Worm (Caenorhabditis elegans) whole organism, L1 larva: ENCODE measurements around the gene Y19D2B.1.
"Not testable (repeated sequence)": the region's sequence is repeated elsewhere in the genome, so short reads cannot be mapped to it uniquely, and the experiment has no call there.

ENCODE experiments used
- C16A3.4 ChIP-seq: fragments of 150-350 bp; optimal IDR thresholded peaks from 2 replicates; lab custom pipeline; 2014; ENCODE audit warnings: missing biosample characterization, missing genetic modification characterization
- Y116A8C.19 ChIP-seq: sonication (generic microtip); optimal IDR thresholded peaks from 2 replicates; lab custom pipeline; 2016; ENCODE audit warnings: missing compliant biosample characterization, missing genetic modification characterization, borderline replicate concordance
- aly-2 ChIP-seq: fragments of 150-350 bp; optimal IDR thresholded peaks from 2 replicates; lab custom pipeline; 2014; ENCODE audit warnings: missing biosample characterization, missing genetic modification characterization
- ama-1 ChIP-seq: fragments of 150-350 bp; optimal IDR thresholded peaks from 2 replicates; lab custom pipeline; 2014
- blmp-1 ChIP-seq: fragments of 150-350 bp; optimal IDR thresholded peaks from 2 replicates; lab custom pipeline; 2014; ENCODE audit warnings: missing biosample characterization, missing genetic modification characterization
- dsc-1 ChIP-seq: sonication (generic microtip); optimal IDR thresholded peaks from 2 replicates; lab custom pipeline; 2016; ENCODE audit warnings: mild to moderate bottlenecking, missing genetic modification characterization, missing compliant biosample characterization
- efl-1 ChIP-seq, 4 experiments: fragments of 150-350 bp; optimal IDR thresholded peaks in 3 of 4; peaks in 1 of 4; 1 replicate in 1 of 4; 2 replicates in 3 of 4; lab custom pipeline; 2014; ENCODE audit warnings: missing biosample characterization in 2 of 4, missing genetic modification characterization in 2 of 4, missing genetic modification reagents in 2 of 4
- efl-3 ChIP-seq: fragments of 200-800 bp; sonication (Bioruptor generic); optimal IDR thresholded peaks from 2 replicates; lab custom pipeline; 2018; ENCODE audit warnings: mild to moderate bottlenecking, missing genetic modification characterization, missing compliant biosample characterization
- egl-13 ChIP-seq: sonication (generic microtip); optimal IDR thresholded peaks from 2 replicates; lab custom pipeline; 2016; ENCODE audit warnings: missing genotype, missing genetic modification reagents, missing genetic modification characterization, missing compliant biosample characterization
- elt-3 ChIP-seq, 6 experiments: fragments of 150-350 bp in 1 of 6; sonication (generic microtip); optimal IDR thresholded peaks; 2 replicates each; lab custom pipeline; 2017 to 2018; ENCODE audit warnings: missing biosample characterization in 6 of 6, missing genetic modification characterization in 6 of 6, inconsistent platforms in 1 of 6
- fkh-4 ChIP-seq: sonication (generic microtip); optimal IDR thresholded peaks from 2 replicates; lab custom pipeline; 2016; ENCODE audit warnings: missing compliant biosample characterization, missing genetic modification characterization, borderline replicate concordance
- fos-1 ChIP-seq: fragments of 150-350 bp; optimal IDR thresholded peaks from 2 replicates; lab custom pipeline; 2014; ENCODE audit warnings: missing biosample characterization, missing genetic modification characterization
- hlh-17 ChIP-seq: fragments of 200-800 bp; sonication (Bioruptor generic); optimal IDR thresholded peaks from 2 replicates; lab custom pipeline; 2018; ENCODE audit warnings: missing genetic modification characterization, mild to moderate bottlenecking, missing compliant biosample characterization, moderate library complexity, borderline replicate concordance
- hpl-2 ChIP-seq: fragments of 150-350 bp; optimal IDR thresholded peaks from 2 replicates; lab custom pipeline; 2014; ENCODE audit warnings: missing biosample characterization, missing genetic modification reagents, missing genetic modification characterization
- isw-1 ChIP-seq: fragments of 200-800 bp; sonication (Bioruptor generic); IDR thresholded peaks from 2 replicates; pipeline ENCODE4 v1.3.6; 2022; ENCODE audit warnings: missing genetic modification characterization, missing compliant biosample characterization
- lin-14 ChIP-seq: fragments of 200-800 bp; sonication (Bioruptor generic); optimal IDR thresholded peaks from 2 replicates; lab custom pipeline; 2018; ENCODE audit warnings: mild to moderate bottlenecking, missing genetic modification characterization, moderate library complexity, missing compliant biosample characterization
- lin-15B ChIP-seq: fragments of 150-350 bp; sonication (generic microtip); optimal IDR thresholded peaks from 3 replicates; lab custom pipeline; 2014; ENCODE audit warnings: missing biosample characterization, missing genetic modification characterization
- lin-35 ChIP-seq, 2 experiments: fragments of 150-350 bp; optimal IDR thresholded peaks; 2 replicates each; lab custom pipeline; 2014; ENCODE audit warnings: missing biosample characterization in 2 of 2, missing genetic modification characterization in 2 of 2, missing genetic modification reagents in 2 of 2
- lir-3 ChIP-seq: sonication (generic microtip); optimal IDR thresholded peaks from 2 replicates; lab custom pipeline; 2016; ENCODE audit warnings: mild to moderate bottlenecking, missing genetic modification characterization, moderate library complexity, missing compliant biosample characterization; ENCODE audit not compliant: poor library complexity
- lsy-2 ChIP-seq, 2 experiments: fragments of 150-350 bp; optimal IDR thresholded peaks; 2 replicates each; lab custom pipeline; 2014; ENCODE audit warnings: missing biosample characterization in 2 of 2, missing genetic modification characterization in 2 of 2
- mep-1 ChIP-seq: fragments of 150-350 bp; optimal IDR thresholded peaks from 2 replicates; lab custom pipeline; 2014; ENCODE audit warnings: missing biosample characterization, missing genetic modification characterization
- nhr-11 ChIP-seq: fragments of 150-350 bp; optimal IDR thresholded peaks from 2 replicates; lab custom pipeline; 2014; ENCODE audit warnings: missing biosample characterization, missing genetic modification characterization
- pag-3 ChIP-seq: sonication (generic microtip); optimal IDR thresholded peaks from 2 replicates; lab custom pipeline; 2017; ENCODE audit warnings: missing genetic modification characterization, mild to moderate bottlenecking, missing compliant biosample characterization, antibody characterized with exemption, borderline replicate concordance; ENCODE audit not compliant: insufficient read depth
- pax-3 ChIP-seq: fragments of 200-800 bp; sonication (Bioruptor generic); optimal IDR thresholded peaks from 2 replicates; lab custom pipeline; 2018; ENCODE audit warnings: mild to moderate bottlenecking, missing genetic modification characterization, moderate library complexity, missing compliant biosample characterization
- pqm-1 ChIP-seq: sonication (generic microtip); optimal IDR thresholded peaks from 3 replicates; lab custom pipeline; 2017; ENCODE audit warnings: missing biosample characterization, missing genetic modification characterization
- sox-4 ChIP-seq: sonication (generic microtip); optimal IDR thresholded peaks from 2 replicates; lab custom pipeline; 2016; ENCODE audit warnings: missing genetic modification characterization, missing compliant biosample characterization
- sup-37 ChIP-seq: fragments of 200-800 bp; sonication (Bioruptor generic); optimal IDR thresholded peaks from 2 replicates; lab custom pipeline; 2018; ENCODE audit warnings: mild to moderate bottlenecking, missing genetic modification characterization, missing compliant biosample characterization
- swsn-7 ChIP-seq: sonication (generic microtip); optimal IDR thresholded peaks from 2 replicates; lab custom pipeline; 2016; ENCODE audit warnings: missing genetic modification characterization, missing compliant biosample characterization
- tbx-2 ChIP-seq: sonication (generic microtip); optimal IDR thresholded peaks from 2 replicates; lab custom pipeline; 2016; ENCODE audit warnings: missing genetic modification characterization, missing compliant biosample characterization
- tlp-1 ChIP-seq: fragments of 150-350 bp; optimal IDR thresholded peaks from 2 replicates; lab custom pipeline; 2014; ENCODE audit warnings: missing biosample characterization, missing genetic modification characterization
- unc-130 ChIP-seq: fragments of 150-350 bp; optimal IDR thresholded peaks from 2 replicates; lab custom pipeline; 2017; ENCODE audit warnings: missing biosample characterization, missing genetic modification characterization, inconsistent platforms
- unc-30 ChIP-seq: sonication (generic microtip); optimal IDR thresholded peaks from 2 replicates; lab custom pipeline; 2017; ENCODE audit warnings: missing biosample characterization, missing genetic modification characterization
- ztf-11 ChIP-seq, 2 experiments: sonication (generic microtip); optimal IDR thresholded peaks; 2 replicates each; lab custom pipeline; 2016 to 2017; ENCODE audit warnings: missing genetic modification characterization in 2 of 2, missing biosample characterization in 1 of 2, missing compliant biosample characterization in 1 of 2
- ztf-4 ChIP-seq: fragments of 150-350 bp; optimal IDR thresholded peaks from 2 replicates; lab custom pipeline; 2014; ENCODE audit warnings: missing biosample characterization, missing genetic modification characterization

Y19D2B.1 gene

DNA sequence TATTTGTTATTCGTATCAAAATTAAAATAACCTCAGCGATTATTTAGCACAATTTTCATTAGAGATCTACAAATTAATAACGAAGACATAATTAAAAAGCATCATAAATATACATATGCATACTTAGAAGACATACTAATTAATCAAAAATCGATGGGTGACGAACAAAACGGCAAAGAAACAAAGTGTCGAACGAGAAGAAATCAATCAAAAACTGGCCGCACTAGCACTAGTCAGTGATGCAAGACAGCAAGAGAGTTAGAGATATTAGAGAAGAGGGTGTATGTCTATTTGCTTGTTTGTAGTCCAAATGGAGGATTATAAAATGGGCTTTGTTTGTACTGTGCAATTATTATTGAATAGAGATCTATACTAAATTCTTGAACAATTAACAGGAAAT, 24.1 kb upstream of the Y19D2B.1 start (continued):
- no peak for TF ChIP-seq lin-15B (tag; lab: Kevin White, UChicago)
- peak; percentile 45 for TF ChIP-seq blmp-1 (tag; lab: Kevin White, UChicago)
- TF ChIP-seq lsy-2 (tag; optimal IDR thresholded peaks at IDR 0.05; lab: Kevin White, UChicago), result peak in 1 of 2 experiments; percentile 29
- no peak for TF ChIP-seq pqm-1 (tag; lab: Kevin White, UChicago)
- peak; percentile 31 for TF ChIP-seq tbx-2 (tag; lab: Kevin White, UChicago)

DNA sequence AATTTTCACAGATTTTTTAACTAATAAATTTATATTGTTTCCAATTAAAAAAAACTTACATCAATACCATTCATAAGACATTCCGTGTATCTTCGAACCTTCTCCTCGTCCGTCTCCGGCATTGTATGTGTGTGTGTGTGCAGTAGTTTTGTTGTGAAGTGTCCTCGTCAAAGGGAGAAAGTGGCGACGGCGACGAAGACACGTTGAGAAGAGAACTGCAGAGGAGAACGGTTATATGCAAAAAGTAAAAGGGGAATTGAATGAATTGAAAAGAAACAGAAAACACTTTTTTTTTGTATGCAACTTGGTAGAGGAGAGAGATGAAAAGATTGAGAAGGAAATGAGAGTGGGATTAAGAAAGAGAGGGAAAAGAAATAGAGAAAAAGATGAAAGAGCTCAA, 22.7 kb upstream of the Y19D2B.1 start:
- TF ChIP-seq efl-1 (optimal IDR thresholded peaks at IDR 0.05; lab: Kevin White, UChicago) (peak; percentile 11 to 17), efl-1 (GFP tag; optimal IDR thresholded peaks at IDR 0.05 in 1 of 2; lab: Kevin White, UChicago) (peak in 1 of 2 experiments; percentile 86), unc-130 (tag; lab: Kevin White, UChicago) (no peak), blmp-1 (tag; lab: Kevin White, UChicago) (peak; percentile 84), lin-14 (GFP tag; lab: Kevin White, UChicago) (peak; percentile 34)

DNA sequence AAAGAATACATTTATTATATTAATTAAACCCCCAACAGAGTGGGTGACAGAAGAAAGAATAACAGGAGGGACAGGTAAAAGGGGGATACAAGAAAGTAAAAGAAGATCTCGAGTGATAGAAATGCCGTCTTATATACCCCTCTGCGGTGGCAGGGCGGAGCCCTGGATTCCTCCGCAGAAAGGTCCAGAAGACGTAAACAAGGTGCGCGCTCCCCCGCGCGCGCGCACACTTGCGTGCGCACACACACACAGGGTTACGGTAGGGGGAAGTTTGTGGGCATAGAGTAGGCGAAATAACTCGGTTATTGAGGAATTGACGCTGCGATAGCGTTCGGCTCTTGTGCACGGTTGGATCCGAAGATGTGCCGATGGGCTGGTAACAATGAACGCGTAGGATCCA, 19.1 kb upstream of the Y19D2B.1 start, which contains the start of gene R03D7.15:
TSS of gene R03D7.15 (plus strand) at position 299 of the 400 bp plus-strand sequence.
- TF ChIP-seq ztf-4, swsn-7, aly-2 (tag; lab: Kevin White, UChicago): not testable (repeated sequence)

DNA sequence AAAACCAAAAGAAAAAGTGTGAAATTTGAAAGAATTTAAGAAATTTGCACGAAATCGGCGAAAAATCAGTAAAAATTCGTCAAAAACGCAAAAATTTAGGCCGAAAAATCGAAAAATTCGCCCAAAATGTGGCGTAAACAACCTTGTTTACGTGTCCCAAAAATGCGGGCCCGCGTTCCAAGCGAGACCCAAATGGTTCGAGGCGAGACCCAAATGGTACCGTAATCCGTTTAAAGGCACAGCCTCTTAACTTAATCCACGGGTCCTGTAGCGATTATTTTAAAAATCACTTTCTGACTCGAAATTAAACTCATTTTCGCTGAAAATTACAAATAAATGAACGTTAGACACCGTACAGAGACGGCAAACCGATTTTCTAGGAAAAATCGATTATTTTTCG, 12.6 kb upstream of the Y19D2B.1 start:
- TF ChIP-seq unc-30 (tag; lab: Kevin White, UChicago) (no peak), nhr-11 (tag; lab: Kevin White, UChicago) (no peak), Y116A8C.19 (tag; lab: Kevin White, UChicago) (no peak), pag-3 (tag; lab: Kevin White, UChicago) (no peak), tlp-1 (tag; lab: Kevin White, UChicago) (no peak), egl-13 (no peak), C16A3.4 (tag; lab: Kevin White, UChicago) (no peak), isw-1 (GFP tag; lab: Robert Waterston, UW) (no peak)
- TF ChIP-seq, all 84 proteins: peak for 0

DNA sequence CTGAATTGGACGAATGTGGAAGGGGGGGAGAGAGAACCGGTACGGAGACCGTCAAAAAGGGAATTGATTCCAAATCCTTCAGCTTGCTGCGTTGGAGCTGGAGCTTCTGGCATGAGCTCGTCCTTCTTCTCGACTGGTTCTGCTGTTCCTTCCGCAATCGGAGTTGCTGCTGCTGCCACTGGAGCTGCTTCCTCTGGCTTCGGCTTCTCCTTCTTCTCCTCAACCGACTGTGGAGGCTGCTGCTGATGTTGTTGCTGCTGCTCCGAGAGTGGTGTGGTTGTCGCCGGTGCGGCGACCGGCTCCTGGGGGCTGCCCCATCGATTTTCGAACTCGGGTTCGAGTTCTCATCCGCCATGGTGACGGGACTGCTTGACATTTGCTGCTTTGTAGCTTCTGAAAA, 12.0 kb upstream of the Y19D2B.1 start, which contains the start of gene R03D7.2:
TSS of gene R03D7.2 (minus strand) at position 399 of the 400 bp plus-strand sequence.
- TF ChIP-seq hlh-17 (GFP tag; lab: Kevin White, UChicago) (peak; percentile 8), hpl-2 (no peak)

DNA sequence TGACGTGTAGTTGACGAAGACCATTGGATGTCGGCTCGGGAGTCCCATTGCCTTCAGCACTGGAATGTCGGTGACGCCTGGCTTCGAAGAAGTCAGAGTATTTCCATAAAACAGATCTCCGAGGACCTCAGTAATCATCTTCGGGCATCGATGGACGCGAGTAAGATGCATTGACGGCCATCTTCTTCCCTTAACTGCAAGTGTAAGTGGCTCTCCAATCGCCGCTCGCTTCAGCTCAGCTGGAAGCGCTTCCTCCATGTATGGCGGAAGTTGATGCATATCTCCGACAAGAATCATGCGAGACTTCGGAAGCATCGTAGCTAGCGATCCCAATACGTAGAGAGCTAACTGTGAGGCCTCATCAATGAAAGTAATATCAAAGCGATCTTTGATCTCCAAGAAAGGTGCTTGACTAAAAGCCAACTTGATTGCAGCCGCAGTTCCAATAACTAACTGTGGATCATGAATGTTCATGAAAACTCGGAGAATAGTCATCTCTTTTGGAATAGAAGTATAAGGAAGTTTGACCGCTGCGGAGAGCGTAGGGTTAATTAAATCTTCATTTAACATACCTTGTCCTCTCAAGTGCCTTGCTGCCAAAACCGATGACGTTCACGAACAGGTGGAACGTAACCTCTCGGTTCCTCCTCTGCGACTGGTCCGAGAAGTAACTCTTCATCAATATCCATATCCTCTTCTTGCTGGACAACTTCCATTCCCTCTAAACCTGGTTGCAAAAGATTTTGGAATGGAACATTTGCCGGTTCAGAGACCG, 11.4 kb upstream of the Y19D2B.1 start:
- TF ChIP-seq efl-1 (optimal IDR thresholded peaks at IDR 0.05; lab: Kevin White, UChicago) (no peak), efl-1 (GFP tag; optimal IDR thresholded peaks at IDR 0.05 in 1 of 2; lab: Kevin White, UChicago) (peak in 1 of 2 experiments; percentile 9), dsc-1 (tag; lab: Kevin White, UChicago) (no peak), C16A3.4 (tag; lab: Kevin White, UChicago) (no peak)

DNA sequence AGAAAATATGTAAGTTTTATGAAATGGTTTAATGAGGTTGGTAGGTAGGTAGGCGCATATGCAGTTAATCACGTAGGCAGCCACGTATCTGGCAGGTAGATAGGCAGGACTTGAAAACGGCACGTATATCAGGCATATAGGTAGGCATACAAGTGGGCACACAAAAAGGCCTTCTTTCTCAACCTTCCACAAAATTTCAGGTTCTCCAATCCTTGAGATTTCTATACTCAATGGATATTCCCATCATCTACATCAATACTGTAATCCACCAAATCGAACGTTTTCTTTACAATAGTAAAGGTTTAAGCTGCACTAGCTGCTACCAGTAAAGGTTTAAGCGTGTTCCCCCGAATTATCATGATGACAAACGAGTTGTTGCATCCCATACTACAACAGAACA, 9.5 kb upstream of the Y19D2B.1 start:
- TF ChIP-seq lin-35 (GFP tag; optimal IDR thresholded peaks at IDR 0.05; lab: Kevin White, UChicago) (no peak), hpl-2 (no peak), isw-1 (GFP tag; lab: Robert Waterston, UW) (no peak), ztf-11 (tag; optimal IDR thresholded peaks at IDR 0.05; lab: Kevin White, UChicago) (no peak), sup-37 (GFP tag; lab: Kevin White, UChicago) (no peak), efl-1 (optimal IDR thresholded peaks at IDR 0.05; lab: Kevin White, UChicago) (no peak), efl-1 (GFP tag; optimal IDR thresholded peaks at IDR 0.05 in 1 of 2; lab: Kevin White, UChicago) (no peak), egl-13 (no peak), lir-3 (tag; lab: Kevin White, UChicago) (no peak), nhr-11 (tag; lab: Kevin White, UChicago) (no peak), fos-1 (tag; lab: Kevin White, UChicago) (no peak), pax-3 (no peak), sox-4 (tag; lab: Kevin White, UChicago) (no peak), pqm-1 (tag; lab: Kevin White, UChicago) (no peak), elt-3 (tag; optimal IDR thresholded peaks at IDR 0.05; lab: Kevin White, UChicago) (no peak), tlp-1 (tag; lab: Kevin White, UChicago) (no peak), fkh-4 (tag; lab: Kevin White, UChicago) (no peak), mep-1 (tag; lab: Kevin White, UChicago) (no peak), efl-3 (GFP tag; lab: Kevin White, UChicago) (no peak), ama-1 (lab: Kevin White, UChicago) (no peak)
